Fruit fly (Drosophila melanogaster) whole organism, wandering third instar larva: ENCODE data around the gene RpL34a.

Experiments
- Abd-B ChIP-seq: fragments of >200 bp; optimal IDR thresholded peaks from 2 replicates; lab custom pipeline; 2017; ENCODE audit warnings: missing biosample characterization, missing genetic modification characterization
- CG32264 ChIP-seq: fragments of 200-800 bp; sonication (Bioruptor generic); optimal IDR thresholded peaks from 2 replicates; lab custom pipeline; 2016; ENCODE audit warnings: missing biosample characterization, missing genetic modification characterization
- CG9705 ChIP-seq: fragments of 200-800 bp; sonication (Bioruptor generic); optimal IDR thresholded peaks from 2 replicates; lab custom pipeline; 2018; ENCODE audit warnings: missing biosample characterization, mild to moderate bottlenecking, missing genetic modification characterization
- CrebA ChIP-seq: fragments of 200-800 bp; sonication (Bioruptor generic); optimal IDR thresholded peaks from 2 replicates; lab custom pipeline; 2016; ENCODE audit warnings: missing biosample characterization, mild to moderate bottlenecking, missing genetic modification characterization, borderline replicate concordance
- Dfd ChIP-seq: fragments of >200 bp; optimal IDR thresholded peaks from 2 replicates; lab custom pipeline; 2017; ENCODE audit warnings: missing biosample characterization, missing genetic modification characterization
- Dif ChIP-seq: fragments of 200-275, 200-300 bp; sonication (Bioruptor generic); optimal IDR thresholded peaks from 2 replicates; lab custom pipeline; 2018; ENCODE audit warnings: missing biosample characterization, missing genetic modification characterization; ENCODE audit not compliant: partially characterized antibody
- GATAd ChIP-seq: sonication (Bioruptor generic); optimal IDR thresholded peaks from 2 replicates; lab custom pipeline; 2016; ENCODE audit warnings: missing biosample characterization, missing genetic modification characterization
- HLH106 ChIP-seq: fragments of 200-800 bp; optimal IDR thresholded peaks from 3 replicates; lab custom pipeline; 2019; ENCODE audit warnings: missing biosample characterization, mild to moderate bottlenecking, missing genetic modification characterization, moderate library complexity
- Hnf4 ChIP-seq: fragments of 200-800 bp; sonication (Bioruptor generic); optimal IDR thresholded peaks from 2 replicates; lab custom pipeline; 2016; ENCODE audit warnings: missing biosample characterization, mild to moderate bottlenecking, missing genetic modification characterization
- Hr78 ChIP-seq: fragments of >200 bp; optimal IDR thresholded peaks from 2 replicates; lab custom pipeline; 2017; ENCODE audit warnings: missing biosample characterization, missing genetic modification characterization
- Hr83 ChIP-seq: fragments of 200-300 bp; sonication (Bioruptor generic); optimal IDR thresholded peaks from 2 replicates; lab custom pipeline; 2016; ENCODE audit warnings: missing biosample characterization, mild to moderate bottlenecking, missing genetic modification characterization, moderate library complexity; ENCODE audit not compliant: poor library complexity, severe bottlenecking
- Jra ChIP-seq: sonication (Bioruptor generic); optimal IDR thresholded peaks from 2 replicates; lab custom pipeline; 2016; ENCODE audit warnings: missing biosample characterization, missing genetic modification characterization
- Mio ChIP-seq: sonication (Bioruptor generic); optimal IDR thresholded peaks from 2 replicates; lab custom pipeline; 2016; ENCODE audit warnings: missing biosample characterization, missing genetic modification characterization
- Myc ChIP-seq: fragments of >200 bp; optimal IDR thresholded peaks from 2 replicates; lab custom pipeline; 2017
- N ChIP-seq: fragments of >200 bp; optimal IDR thresholded peaks from 2 replicates; lab custom pipeline; 2018; ENCODE audit warnings: missing biosample characterization, missing external identifiers, missing genetic modification characterization
- OdsH ChIP-seq: fragments of 200-800 bp; sonication (Bioruptor generic); optimal IDR thresholded peaks from 2 replicates; lab custom pipeline; 2016; ENCODE audit warnings: missing biosample characterization, mild to moderate bottlenecking, missing genetic modification characterization
- Rel ChIP-seq, 2 experiments: fragments of 200-800 bp; sonication (Bioruptor generic) in 1 of 2; optimal IDR thresholded peaks; 2 replicates in 1 of 2; 3 replicates in 1 of 2; lab custom pipeline; 2016 to 2019; ENCODE audit warnings: mild to moderate bottlenecking in 2 of 2, missing biosample characterization in 2 of 2, missing genetic modification characterization in 2 of 2, moderate library complexity in 1 of 2
- Sp1 ChIP-seq: fragments of 200-800 bp; sonication (Bioruptor generic); optimal IDR thresholded peaks from 3 replicates; lab custom pipeline; 2019; ENCODE audit warnings: missing biosample characterization, mild to moderate bottlenecking, missing genetic modification characterization, moderate library complexity
- Vsx2 ChIP-seq: fragments of 200-300, 225-300 bp; sonication (Bioruptor generic); optimal IDR thresholded peaks from 2 replicates; lab custom pipeline; 2018; ENCODE audit warnings: missing biosample characterization, missing genetic modification characterization; ENCODE audit not compliant: partially characterized antibody
- br ChIP-seq: fragments of 200-800 bp; sonication (Bioruptor generic); optimal IDR thresholded peaks from 2 replicates; lab custom pipeline; 2016; ENCODE audit warnings: missing biosample characterization, missing genetic modification characterization
- brk ChIP-seq: fragments of 200-800 bp; sonication (Bioruptor generic); optimal IDR thresholded peaks from 2 replicates; lab custom pipeline; 2016; ENCODE audit warnings: missing biosample characterization, mild to moderate bottlenecking, missing genetic modification characterization
- dl ChIP-seq, 2 experiments: fragments of 175-275, 200-275 bp in 1 of 2; fragments of 200-275 bp in 1 of 2; sonication (Bioruptor generic); optimal IDR thresholded peaks; lab custom pipeline; 2018; ENCODE audit warnings: mild to moderate bottlenecking in 2 of 2, missing biosample characterization in 2 of 2, missing genetic modification characterization in 2 of 2, moderate library complexity in 2 of 2; ENCODE audit not compliant: partially characterized antibody in 2 of 2, insufficient read depth in 1 of 2
- dmrt93B ChIP-seq: fragments of 200-800 bp; sonication (Bioruptor generic); optimal IDR thresholded peaks from 2 replicates; lab custom pipeline; 2018; ENCODE audit warnings: missing biosample characterization, mild to moderate bottlenecking, missing genetic modification characterization
- dsf ChIP-seq: sonication (Bioruptor generic); optimal IDR thresholded peaks from 2 replicates; lab custom pipeline; 2016; ENCODE audit warnings: missing biosample characterization, missing genetic modification characterization, borderline replicate concordance
- ey ChIP-seq: fragments of 200-800 bp; sonication (Bioruptor generic); optimal IDR thresholded peaks from 2 replicates; lab custom pipeline; 2016; ENCODE audit warnings: missing biosample characterization, missing genetic modification characterization
- foxo ChIP-seq, 2 experiments: fragments of 200-800 bp; sonication (Bioruptor generic); optimal IDR thresholded peaks; 2 replicates in 1 of 2; 3 replicates in 1 of 2; lab custom pipeline; 2016 to 2017; ENCODE audit warnings: missing biosample characterization in 2 of 2, missing genetic modification characterization in 2 of 2
- fru ChIP-seq: fragments of 200-800 bp; sonication (Bioruptor generic); optimal IDR thresholded peaks from 3 replicates; lab custom pipeline; 2016; ENCODE audit warnings: missing biosample characterization, mild to moderate bottlenecking, missing genetic modification characterization
- h ChIP-seq: fragments of 200-800 bp; sonication (Bioruptor generic); optimal IDR thresholded peaks from 3 replicates; lab custom pipeline; 2016; ENCODE audit warnings: missing biosample characterization, mild to moderate bottlenecking, missing genetic modification characterization
- jim ChIP-seq: fragments of 175-275, 200-325 bp; sonication (Bioruptor generic); optimal IDR thresholded peaks from 2 replicates; lab custom pipeline; 2016; ENCODE audit warnings: missing biosample characterization, mild to moderate bottlenecking, missing genetic modification characterization
- lola ChIP-seq: fragments of >200 bp; optimal IDR thresholded peaks from 2 replicates; lab custom pipeline; 2017; ENCODE audit warnings: missing biosample characterization, missing genetic modification characterization
- pan ChIP-seq: fragments of >200 bp; optimal IDR thresholded peaks from 2 replicates; lab custom pipeline; 2017
- psq ChIP-seq: fragments of 200-800 bp; sonication (Bioruptor generic); optimal IDR thresholded peaks from 3 replicates; lab custom pipeline; 2017; ENCODE audit warnings: missing biosample characterization, mild to moderate bottlenecking, missing genetic modification characterization, moderate library complexity
- rgr ChIP-seq: fragments of 200-800 bp; sonication (Bioruptor generic); optimal IDR thresholded peaks from 3 replicates; lab custom pipeline; 2016; ENCODE audit warnings: missing biosample characterization, mild to moderate bottlenecking, missing genetic modification characterization
- sage ChIP-seq: fragments of 200-800 bp; sonication (Bioruptor generic); optimal IDR thresholded peaks from 2 replicates; lab custom pipeline; 2016; ENCODE audit warnings: missing biosample characterization, mild to moderate bottlenecking, missing genetic modification characterization
- sv ChIP-seq: fragments of 200-800 bp; sonication (Bioruptor generic); optimal IDR thresholded peaks from 3 replicates; lab custom pipeline; 2016; ENCODE audit warnings: missing biosample characterization, missing genetic modification characterization
- tai ChIP-seq: sonication (Bioruptor generic); optimal IDR thresholded peaks from 2 replicates; lab custom pipeline; 2016; ENCODE audit warnings: missing biosample characterization, missing genetic modification characterization
- usp ChIP-seq: fragments of >200 bp; optimal IDR thresholded peaks from 2 replicates; lab custom pipeline; 2017; ENCODE audit warnings: missing biosample characterization, missing genetic modification characterization
- woc ChIP-seq: sonication (Bioruptor generic); optimal IDR thresholded peaks from 2 replicates; lab custom pipeline; 2016; ENCODE audit warnings: missing biosample characterization, mild to moderate bottlenecking, missing genetic modification characterization

Gene RpL34a

dm6 chr3R:26075252-26075651 is 16.2 kb upstream of the RpL34a start:
- TF ChIP-seq fru (GFP tag; lab: Kevin White, UChicago), result peak; percentile 46
- TF ChIP-seq ey (GFP tag; lab: Kevin White, UChicago), result peak; percentile 8
- TF ChIP-seq h (GFP tag; lab: Kevin White, UChicago), result peak; percentile 43
- no peak for TF ChIP-seq CG9705 (GFP tag; lab: Kevin White, UChicago)
- TF ChIP-seq rgr (GFP tag; lab: Kevin White, UChicago), result peak; percentile 5
- peak; percentile 27 for TF ChIP-seq OdsH (GFP tag; lab: Kevin White, UChicago)
- TF ChIP-seq psq (GFP tag; lab: Kevin White, UChicago), result peak; percentile 4
- peak; percentile 35 for TF ChIP-seq HLH106 (tag; lab: Kevin White, UChicago)
- TF ChIP-seq Hr83 (GFP tag; lab: Kevin White, UChicago), result no peak
- TF ChIP-seq foxo (GFP tag; optimal IDR thresholded peaks at IDR 0.05; lab: Kevin White, UChicago), result peak in 1 of 2 experiments; percentile 42
- peak; percentile 2 for TF ChIP-seq br (GFP tag; lab: Kevin White, UChicago)
- no peak for TF ChIP-seq Hr78 (GFP tag; lab: Kevin White, UChicago)
- TF ChIP-seq, all 38 proteins: peak for 9

dm6 chr3R:26072477-26072876 is 13.4 kb upstream of the RpL34a start:
- TF ChIP-seq sv (no peak), psq (GFP tag; lab: Kevin White, UChicago) (peak; percentile 56), sage (GFP tag; lab: Kevin White, UChicago) (peak; percentile 58), Hnf4 (GFP tag; lab: Kevin White, UChicago) (peak; percentile 58), woc (GFP tag; lab: Kevin White, UChicago) (peak; percentile 71), ey (GFP tag; lab: Kevin White, UChicago) (peak; percentile 73), h (GFP tag; lab: Kevin White, UChicago) (peak; percentile 81), Jra (GFP tag; lab: Kevin White, UChicago) (peak; percentile 3), Sp1 (GFP tag; lab: Kevin White, UChicago) (peak; percentile 60), fru (GFP tag; lab: Kevin White, UChicago) (peak; percentile 79), Vsx2 (no peak), OdsH (GFP tag; lab: Kevin White, UChicago) (peak; percentile 72), br (GFP tag; lab: Kevin White, UChicago) (peak; percentile 77), foxo (GFP tag; optimal IDR thresholded peaks at IDR 0.05; lab: Kevin White, UChicago) (peak in 1 of 2 experiments; percentile 87), rgr (GFP tag; lab: Kevin White, UChicago) (peak; percentile 73), dmrt93B (GFP tag; lab: Kevin White, UChicago) (peak; percentile 36), Abd-B (no peak), HLH106 (tag; lab: Kevin White, UChicago) (peak; percentile 68), Mio (GFP tag; lab: Kevin White, UChicago) (no peak), dl (GFP tag; optimal IDR thresholded peaks at IDR 0.05; lab: Kevin White, UChicago; ENCODE audit: insufficient read depth in 1 of 2, partially characterized antibody in 2 of 2) (no peak)

- TF ChIP-seq jim (no peak), HLH106 (tag; lab: Kevin White, UChicago) (peak; percentile 30), pan (lab: Kevin White, UChicago) (no peak), usp (GFP tag; lab: Kevin White, UChicago) (no peak), fru (GFP tag; lab: Kevin White, UChicago) (peak; percentile 9), br (GFP tag; lab: Kevin White, UChicago) (no peak), woc (GFP tag; lab: Kevin White, UChicago) (peak; percentile 16), tai (GFP tag; lab: Kevin White, UChicago) (no peak), Hr83 (GFP tag; lab: Kevin White, UChicago) (no peak), lola (GFP tag; lab: Kevin White, UChicago) (no peak), Jra (GFP tag; lab: Kevin White, UChicago) (no peak), CrebA (GFP tag; lab: Kevin White, UChicago) (no peak), sv (no peak), dsf (GFP tag; lab: Kevin White, UChicago) (no peak), Rel (GFP tag; optimal IDR thresholded peaks at IDR 0.05; lab: Kevin White, UChicago) (no peak), Rel (tag; optimal IDR thresholded peaks at IDR 0.05; lab: Kevin White, UChicago) (no peak), ey (GFP tag; lab: Kevin White, UChicago) (no peak), Hr78 (GFP tag; lab: Kevin White, UChicago) (no peak), OdsH (GFP tag; lab: Kevin White, UChicago) (no peak), CG9705 (GFP tag; lab: Kevin White, UChicago) (no peak), N (GFP tag; lab: Kevin White, UChicago) (no peak), CG32264 (GFP tag; lab: Kevin White, UChicago) (no peak), Myc (no peak), GATAd (no peak), dmrt93B (GFP tag; lab: Kevin White, UChicago) (no peak), Vsx2 (no peak), Dfd (GFP tag; lab: Kevin White, UChicago) (no peak), rgr (GFP tag; lab: Kevin White, UChicago) (peak; percentile 33), dl (GFP tag; optimal IDR thresholded peaks at IDR 0.05; lab: Kevin White, UChicago; ENCODE audit: insufficient read depth in 1 of 2, partially characterized antibody in 2 of 2) (no peak), h (GFP tag; lab: Kevin White, UChicago) (peak; percentile 35), psq (GFP tag; lab: Kevin White, UChicago) (peak; percentile 29), Mio (GFP tag; lab: Kevin White, UChicago) (no peak), Hnf4 (GFP tag; lab: Kevin White, UChicago) (no peak), sage (GFP tag; lab: Kevin White, UChicago) (no peak), brk (GFP tag; lab: Kevin White, UChicago) (no peak), Dif (GFP tag; lab: Kevin White, UChicago) (no peak), Sp1 (GFP tag; lab: Kevin White, UChicago) (peak; percentile 23), foxo (GFP tag; optimal IDR thresholded peaks at IDR 0.05; lab: Kevin White, UChicago) (peak in 1 of 2 experiments; percentile 25), Abd-B (no peak)
Measured at dm6 chr3R:26068135-26068534, 9.1 kb upstream of the RpL34a start.
